Fruit fly (Drosophila melanogaster) S2 (cell line): ENCODE measurements around the gene Galphaf.

Source experiments
- CG8478 ChIP-seq: fragments of >200 bp; optimal IDR thresholded peaks from 2 replicates; lab custom pipeline; 2018
- CTCF ChIP-seq, 2 experiments: fragments of >200 bp; optimal IDR thresholded peaks; 2 replicates each; lab custom pipeline; 2018

- TF ChIP-seq CTCF (optimal IDR thresholded peaks at IDR 0.05; lab: Kevin White, UChicago), result no peak
- no peak for TF ChIP-seq CG8478 (lab: Kevin White, UChicago)
Observed at dm6 chr3L:16673367-16674014, 5.8 kb upstream of the Galphaf start, which contains the start of the genes zetaCOP and CG13032.
